Worm (Caenorhabditis elegans) whole organism, L4 larva: ENCODE data around the gene scl-23.
"Not testable (repeated sequence)": the region's sequence is repeated elsewhere in the genome, so short reads cannot be mapped to it uniquely, and the experiment has no call there.

ENCODE experiments used
- D1046.2 ChIP-seq: fragments of 200-800 bp; sonication (Bioruptor generic); IDR thresholded peaks from 2 replicates; pipeline ENCODE4 v1.3.6; 2022; ENCODE audit warnings: missing genetic modification characterization, missing compliant biosample characterization
- F26F4.8 ChIP-seq: fragments of 200-800 bp; sonication (Bioruptor generic); conservative IDR thresholded peaks from 2 replicates; pipeline ENCODE4 v1.3.6; 2022; ENCODE audit warnings: missing genetic modification characterization, missing compliant biosample characterization
- F49E8.2 ChIP-seq: sonication (generic microtip); optimal IDR thresholded peaks from 2 replicates; lab custom pipeline; 2016; ENCODE audit warnings: missing compliant biosample characterization, mild to moderate bottlenecking, missing genetic modification characterization, borderline replicate concordance
- R02D3.7 ChIP-seq: fragments of 150-350 bp; sonication (generic microtip); optimal IDR thresholded peaks from 3 replicates; lab custom pipeline; 2014; ENCODE audit warnings: missing biosample characterization, missing genetic modification characterization
- Y105C5A.15 ChIP-seq: fragments of 200-800 bp; sonication (Bioruptor generic); IDR thresholded peaks from 2 replicates; pipeline ENCODE4 v1.3.6; 2022; ENCODE audit warnings: missing genetic modification characterization, missing compliant biosample characterization
- arid-1 ChIP-seq: fragments of 200-800 bp; sonication (Bioruptor generic); conservative IDR thresholded peaks from 2 replicates; pipeline ENCODE4 v1.3.6; 2022; ENCODE audit warnings: missing genetic modification reagents, missing genetic modification characterization, missing compliant biosample characterization
- ceh-28 ChIP-seq: fragments of 150-350 bp; optimal IDR thresholded peaks from 2 replicates; lab custom pipeline; 2014; ENCODE audit warnings: missing biosample characterization, missing genetic modification reagents, missing genetic modification characterization
- ceh-44 ChIP-seq: fragments of 200-800 bp; sonication (Bioruptor generic); IDR thresholded peaks from 2 replicates; pipeline ENCODE4 v1.3.6; 2022; ENCODE audit warnings: missing genetic modification reagents, missing genetic modification characterization, missing compliant biosample characterization
- ceh-62 ChIP-seq: sonication (generic microtip); optimal IDR thresholded peaks from 2 replicates; lab custom pipeline; 2017; ENCODE audit warnings: missing biosample characterization, missing genetic modification characterization
- ces-1 ChIP-seq: fragments of 150-350 bp; sonication (generic microtip); optimal IDR thresholded peaks from 4 replicates; lab custom pipeline; 2014; ENCODE audit warnings: missing biosample characterization, missing genetic modification reagents, missing genetic modification characterization
- cey-2 ChIP-seq: sonication (generic microtip); optimal IDR thresholded peaks from 3 replicates; lab custom pipeline; 2017; ENCODE audit warnings: missing genetic modification characterization, mild to moderate bottlenecking, missing compliant biosample characterization, antibody characterized with exemption, borderline replicate concordance; ENCODE audit not compliant: insufficient read depth
- ctbp-1 ChIP-seq: fragments of 200-800 bp; sonication (Bioruptor generic); IDR thresholded peaks from 2 replicates; pipeline ENCODE4 v1.3.6; 2022; ENCODE audit warnings: missing genetic modification reagents, missing genetic modification characterization, missing compliant biosample characterization
- daf-16 ChIP-seq, 3 experiments: sonication (generic microtip); optimal IDR thresholded peaks; 2 replicates each; lab custom pipeline; 2016 to 2017; ENCODE audit warnings: missing genetic modification characterization in 3 of 3, missing genetic modification reagents in 3 of 3, mild to moderate bottlenecking in 2 of 3, missing compliant biosample characterization in 2 of 3, missing biosample characterization in 1 of 3, moderate library complexity in 1 of 3
- daf-19 ChIP-seq: fragments of 200-800 bp; sonication (Bioruptor generic); conservative IDR thresholded peaks from 2 replicates; pipeline ENCODE4 v1.3.6; 2022; ENCODE audit warnings: missing genetic modification characterization, missing compliant biosample characterization
- dmd-6 ChIP-seq: fragments of 200-800 bp; sonication (Bioruptor generic); IDR thresholded peaks from 2 replicates; pipeline ENCODE4 v1.3.6; 2022; ENCODE audit warnings: missing genetic modification reagents, missing genetic modification characterization, missing compliant biosample characterization
- dmd-8 ChIP-seq: fragments of 200-800 bp; sonication (Bioruptor generic); IDR thresholded peaks from 2 replicates; pipeline ENCODE4 v1.3.6; 2022; ENCODE audit warnings: missing genetic modification characterization, missing compliant biosample characterization
- duxl-1 ChIP-seq: sonication (generic microtip); optimal IDR thresholded peaks from 2 replicates; lab custom pipeline; 2016; ENCODE audit warnings: mild to moderate bottlenecking, missing genetic modification characterization, moderate library complexity, missing compliant biosample characterization; ENCODE audit not compliant: poor library complexity
- gei-8 ChIP-seq: fragments of 200-800 bp; sonication (Bioruptor generic); optimal IDR thresholded peaks from 2 replicates; lab custom pipeline; 2018; ENCODE audit warnings: mild to moderate bottlenecking, missing genetic modification characterization, missing compliant biosample characterization
- hlh-11 ChIP-seq: fragments of 200-800 bp; sonication (Bioruptor generic); optimal IDR thresholded peaks from 2 replicates; lab custom pipeline; 2018; ENCODE audit warnings: mild to moderate bottlenecking, missing genetic modification characterization, missing compliant biosample characterization
- hmg-1.1 ChIP-seq: fragments of 200-800 bp; sonication (Bioruptor generic); IDR thresholded peaks from 2 replicates; pipeline ENCODE4 v1.3.6; 2022; ENCODE audit warnings: missing genetic modification reagents, missing genetic modification characterization, missing compliant biosample characterization
- jun-1 ChIP-seq: fragments of 150-350 bp; optimal IDR thresholded peaks from 2 replicates; lab custom pipeline; 2014; ENCODE audit warnings: missing biosample characterization, missing genetic modification reagents, missing genetic modification characterization
- lim-7 ChIP-seq: fragments of 200-800 bp; sonication (Bioruptor generic); IDR thresholded peaks from 2 replicates; pipeline ENCODE4 v1.3.6; 2022; ENCODE audit warnings: missing genetic modification characterization, missing compliant biosample characterization
- lin-1 ChIP-seq: fragments of 200-800 bp; sonication (Bioruptor generic); IDR thresholded peaks from 2 replicates; pipeline ENCODE4 v1.3.6; 2022; ENCODE audit warnings: missing genetic modification reagents, missing genetic modification characterization, missing compliant biosample characterization
- lir-3 ChIP-seq: sonication (generic microtip); optimal IDR thresholded peaks from 2 replicates; lab custom pipeline; 2016; ENCODE audit warnings: mild to moderate bottlenecking, missing genetic modification characterization, missing compliant biosample characterization
- mes-2 ChIP-seq: sonication (generic microtip); optimal IDR thresholded peaks from 2 replicates; lab custom pipeline; 2016; ENCODE audit warnings: missing genotype, mild to moderate bottlenecking, missing genetic modification characterization, missing compliant biosample characterization; ENCODE audit not compliant: poor library complexity, severe bottlenecking
- nhr-102 ChIP-seq: sonication (generic microtip); optimal IDR thresholded peaks from 2 replicates; lab custom pipeline; 2016; ENCODE audit warnings: mild to moderate bottlenecking, missing genetic modification characterization, moderate library complexity, missing compliant biosample characterization
- nhr-11 ChIP-seq: fragments of 150-350 bp; optimal IDR thresholded peaks from 2 replicates; lab custom pipeline; 2014; ENCODE audit warnings: missing biosample characterization, missing genetic modification characterization
- nhr-237 ChIP-seq: sonication (generic microtip); optimal IDR thresholded peaks from 2 replicates; lab custom pipeline; 2017; ENCODE audit warnings: missing biosample characterization, missing genetic modification characterization
- nhr-25 ChIP-seq: sonication (generic microtip); optimal IDR thresholded peaks from 2 replicates; lab custom pipeline; 2017; ENCODE audit warnings: missing genetic modification characterization, mild to moderate bottlenecking, missing compliant biosample characterization, antibody characterized with exemption, moderate library complexity, borderline replicate concordance; ENCODE audit not compliant: insufficient read depth
- nhr-42 ChIP-seq: fragments of 200-800 bp; sonication (Bioruptor generic); IDR thresholded peaks from 2 replicates; pipeline ENCODE4 v1.3.6; 2022; ENCODE audit warnings: missing genetic modification characterization, missing compliant biosample characterization
- nhr-76 ChIP-seq: fragments of 150-350 bp; optimal IDR thresholded peaks from 2 replicates; lab custom pipeline; 2014; ENCODE audit warnings: missing biosample characterization, missing genetic modification characterization
- pha-4 ChIP-seq, 2 experiments: fragments of 150-350 bp in 1 of 2; fragments of 200-800 bp in 1 of 2; sonication (Bioruptor generic) in 1 of 2; IDR thresholded peaks in 1 of 2; optimal IDR thresholded peaks in 1 of 2; 2 replicates each; pipeline versions ENCODE4 v1.3.6 to Lab custom; 2014 to 2022; ENCODE audit warnings: missing genetic modification characterization in 2 of 2, missing genetic modification reagents in 2 of 2, missing biosample characterization in 1 of 2, missing compliant biosample characterization in 1 of 2
- php-3 ChIP-seq: fragments of 200-800 bp; sonication (Bioruptor generic); IDR thresholded peaks from 2 replicates; pipeline ENCODE4 v1.3.6; 2022; ENCODE audit warnings: missing genetic modification reagents, missing genetic modification characterization, missing compliant biosample characterization
- rbr-2 ChIP-seq: sonication (generic microtip); optimal IDR thresholded peaks from 2 replicates; lab custom pipeline; 2016; ENCODE audit warnings: missing genotype, missing genetic modification characterization, missing compliant biosample characterization
- sdz-12 ChIP-seq: fragments of 200-800 bp; sonication (Bioruptor generic); optimal IDR thresholded peaks from 2 replicates; lab custom pipeline; 2018; ENCODE audit warnings: mild to moderate bottlenecking, missing genetic modification characterization, missing compliant biosample characterization
- set-16 ChIP-seq: fragments of 200-800 bp; sonication (Bioruptor generic); IDR thresholded peaks from 2 replicates; pipeline ENCODE4 v1.3.6; 2022; ENCODE audit warnings: missing genetic modification reagents, missing genetic modification characterization, missing compliant biosample characterization
- snpc-4 ChIP-seq: fragments of 150-350 bp; optimal IDR thresholded peaks from 2 replicates; lab custom pipeline; 2014; ENCODE audit warnings: missing biosample characterization, missing genetic modification characterization
- zfp-2 ChIP-seq: sonication (generic microtip); optimal IDR thresholded peaks from 2 replicates; lab custom pipeline; 2016; ENCODE audit warnings: mild to moderate bottlenecking, missing genetic modification characterization, missing compliant biosample characterization
- zip-11 ChIP-seq: fragments of 200-800 bp; sonication (Bioruptor generic); IDR thresholded peaks from 2 replicates; pipeline ENCODE4 v1.3.6; 2022; ENCODE audit warnings: missing genetic modification characterization, missing compliant biosample characterization
- ztf-7 ChIP-seq: fragments of 150-350 bp; optimal IDR thresholded peaks from 2 replicates; lab custom pipeline; 2014; ENCODE audit warnings: missing biosample characterization, missing genetic modification characterization

Gene scl-23

ce11 chrIV:71266-71665, 18.6 kb downstream of the scl-23 start:
- TF ChIP-seq ceh-62 (tag; lab: Kevin White, UChicago) (no peak), D1046.2 (GFP tag; lab: Robert Waterston, UW) (0 out of 2 replicates have a peak, but pooled peaks have one; percentile 53)
- TF ChIP-seq, all 104 proteins: peak for 1

ce11 chrIV:61448-61847, 28.4 kb downstream of the scl-23 start, which contains the start of gene T05C7.7:
Gene T05C7.7 (plus strand): TSS chrIV:61748.
- TF ChIP-seq ceh-44 (GFP tag; lab: Robert Waterston, UW); mes-2 (tag; lab: Kevin White, UChicago); arid-1 (GFP tag; lab: Robert Waterston, UW): not testable (repeated sequence)

ce11 chrIV:58818-59217, 31.1 kb downstream of the scl-23 start, which contains the start of gene T05C7.5:
Gene T05C7.5 (minus strand): TSS chrIV:58918.
- TF ChIP-seq hlh-11 (no peak), cey-2 (tag; lab: Kevin White, UChicago) (no peak), zfp-2 (tag; lab: Kevin White, UChicago) (no peak), ceh-62 (tag; lab: Kevin White, UChicago) (no peak), D1046.2 (GFP tag; lab: Robert Waterston, UW) (no peak), daf-16 (GFP tag; optimal IDR thresholded peaks at IDR 0.05; lab: Kevin White, UChicago) (no peak), daf-16 (tag; optimal IDR thresholded peaks at IDR 0.05; lab: Kevin White, UChicago) (no peak), ctbp-1 (GFP tag; lab: Robert Waterston, UW) (no peak), nhr-11 (no peak), F49E8.2 (tag; lab: Kevin White, UChicago) (no peak), ces-1 (GFP tag; lab: Kevin White, UChicago) (no peak)

DNA sequence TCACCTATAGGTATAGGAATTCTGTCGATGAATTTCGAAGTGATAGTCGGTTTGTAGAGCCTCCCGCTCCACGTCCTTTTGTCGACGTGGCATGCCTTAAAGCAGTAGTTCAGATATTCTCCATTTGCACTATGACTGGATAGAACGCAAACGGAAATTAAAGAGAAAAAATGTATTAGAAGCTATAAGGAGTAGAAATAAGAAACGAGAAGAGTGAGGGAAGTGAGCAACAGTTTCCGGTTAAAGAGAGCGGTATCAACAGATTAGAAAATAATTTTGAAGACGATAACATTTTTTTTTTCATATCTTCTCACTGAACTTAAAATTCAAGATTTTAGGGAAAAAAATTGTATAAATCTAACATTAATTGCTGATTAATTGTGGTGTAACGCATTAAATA, 36.4 kb downstream of the scl-23 start, which contains the start of gene T05C7.4:
Gene T05C7.4, minus strand, starts transcription at position 101 of the 400 bp plus-strand sequence.
- TF ChIP-seq jun-1 (tag; lab: Kevin White, UChicago), result no peak
- TF ChIP-seq lir-3 (tag; lab: Kevin White, UChicago), result no peak
- TF ChIP-seq lim-7 (GFP tag; lab: Robert Waterston, UW), result no peak
- no peak for TF ChIP-seq snpc-4 (tag; lab: Kevin White, UChicago)
- no peak for TF ChIP-seq zfp-2 (tag; lab: Kevin White, UChicago)
- no peak for TF ChIP-seq zip-11 (GFP tag; lab: Robert Waterston, UW)
- no peak for TF ChIP-seq F26F4.8 (GFP tag; lab: Robert Waterston, UW)
- TF ChIP-seq nhr-25 (tag; lab: Kevin White, UChicago), result no peak
- no peak for TF ChIP-seq Y105C5A.15 (GFP tag; lab: Robert Waterston, UW)
- no peak for TF ChIP-seq R02D3.7
- no peak for TF ChIP-seq daf-19 (GFP tag; lab: Robert Waterston, UW)
- no peak for TF ChIP-seq dmd-8
- TF ChIP-seq gei-8 (GFP tag; lab: Kevin White, UChicago), result no peak
- no peak for TF ChIP-seq F49E8.2 (tag; lab: Kevin White, UChicago)
- no peak for TF ChIP-seq hmg-1.1 (GFP tag; lab: Robert Waterston, UW)
- TF ChIP-seq dmd-6 (GFP tag; lab: Robert Waterston, UW), result no peak
- TF ChIP-seq php-3, result no peak
- no peak for TF ChIP-seq duxl-1 (tag; lab: Kevin White, UChicago)
- TF ChIP-seq ceh-28, result no peak

DNA sequence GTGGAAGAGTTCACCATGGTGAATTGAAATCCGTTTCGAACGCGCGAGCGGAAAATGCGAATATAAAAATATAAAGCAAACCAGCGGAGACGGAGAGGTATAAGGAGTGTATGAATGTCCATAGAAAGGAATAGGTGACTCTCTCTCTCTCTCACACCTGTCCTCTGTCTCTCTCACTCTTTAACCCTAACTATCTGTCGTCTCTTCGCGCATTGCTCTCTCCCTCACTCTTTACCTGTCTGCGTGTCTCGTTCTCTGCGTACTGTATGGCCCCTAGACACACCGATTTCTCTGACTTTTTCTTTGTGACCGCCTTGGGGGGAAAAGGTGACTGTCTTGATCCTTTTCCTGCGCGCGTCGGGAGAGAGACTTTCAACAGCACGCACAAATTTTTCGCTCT, 38.7 kb downstream of the scl-23 start:
- TF ChIP-seq F49E8.2 (tag; lab: Kevin White, UChicago) (no peak), set-16 (GFP tag; lab: Robert Waterston, UW) (peak; percentile 29; the same call in 1 of the 2 replicates), D1046.2 (GFP tag; lab: Robert Waterston, UW) (no peak), jun-1 (tag; lab: Kevin White, UChicago) (no peak), daf-19 (GFP tag; lab: Robert Waterston, UW) (no peak), sdz-12 (GFP tag; lab: Kevin White, UChicago) (no peak), lim-7 (GFP tag; lab: Robert Waterston, UW) (no peak), nhr-102 (tag; lab: Kevin White, UChicago) (peak; percentile 43), rbr-2 (tag; lab: Kevin White, UChicago) (peak; percentile 41), nhr-76 (tag; lab: Kevin White, UChicago) (no peak), pha-4 (GFP tag; IDR thresholded peaks at IDR 0.05; lab: Robert Waterston, UW) (no peak), pha-4 (tag; optimal IDR thresholded peaks at IDR 0.05; lab: Kevin White, UChicago) (peak; percentile 14), lin-1 (no peak; the same call in 1 of the 2 replicates), nhr-42 (GFP tag; lab: Robert Waterston, UW) (no peak), php-3 (0 out of 2 replicates have a peak, but pooled peaks have one; percentile 22), nhr-237 (tag; lab: Kevin White, UChicago) (no peak), ztf-7 (tag; lab: Kevin White, UChicago) (peak; percentile 13), hlh-11 (peak; percentile 83), nhr-25 (tag; lab: Kevin White, UChicago) (peak; percentile 63)
